Worm (Caenorhabditis elegans): ENCODE measurements around the gene C55A1.1.
"Not testable (repeated sequence)": the region's sequence is repeated elsewhere in the genome, so short reads cannot be mapped to it uniquely, and the experiment has no call there.

- TF ChIP-seq fkh-10 (GFP tag; optimal IDR thresholded peaks at IDR 0.05); nfya-1 (tag; optimal IDR thresholded peaks at IDR 0.05); sox-4 (tag; optimal IDR thresholded peaks at IDR 0.05); elt-2 (tag; optimal IDR thresholded peaks at IDR 0.05); tbx-2 (tag; optimal IDR thresholded peaks at IDR 0.05); sox-2 (GFP tag; IDR thresholded peaks at IDR 0.05); unc-86 (tag; optimal IDR thresholded peaks at IDR 0.05): not testable (repeated sequence)
Measured at ce11 chrV:15670139-15670538, 48.5 kb downstream of the C55A1.1 start, which contains the start of gene K06B4.15.

All from whole organism, late embryonic.